Fruit fly (Drosophila melanogaster) whole organism, embryonic: ENCODE results near the gene Ufsp2.

Experiments used
- Atf3 ChIP-seq: fragments of 200-800 bp; sonication (Bioruptor generic); optimal IDR thresholded peaks from 3 replicates; lab custom pipeline; 2016; ENCODE audit warnings: missing biosample characterization, missing genetic modification characterization
- Bgb ChIP-seq: fragments of 200-800 bp; sonication (Bioruptor generic); IDR thresholded peaks from 2 replicates; pipeline ENCODE4 v1.3.6; 2022; ENCODE audit warnings: missing biosample characterization, missing genetic modification characterization; ENCODE audit not compliant: partially characterized antibody
- CG10209 ChIP-seq: fragments of 200-800 bp; sonication (Bioruptor generic); optimal IDR thresholded peaks from 3 replicates; lab custom pipeline; 2017; ENCODE audit warnings: missing biosample characterization, mild to moderate bottlenecking, missing genetic modification characterization, missing genetic modification reagents
- CG11695 ChIP-seq: fragments of 200-800 bp; sonication (Bioruptor generic); IDR thresholded peaks from 3 replicates; pipeline ENCODE4 v1.3.6; 2022; ENCODE audit warnings: missing biosample characterization, missing genetic modification characterization
- CG12155 ChIP-seq: fragments of 200-800 bp; sonication (Bioruptor generic); optimal IDR thresholded peaks from 3 replicates; lab custom pipeline; 2016; ENCODE audit warnings: missing biosample characterization, missing genetic modification characterization
- CG12219 ChIP-seq: fragments of 200-800 bp; sonication (Bioruptor generic); optimal IDR thresholded peaks from 3 replicates; lab custom pipeline; 2018; ENCODE audit warnings: missing biosample characterization, mild to moderate bottlenecking, missing genetic modification characterization
- CG13424 ChIP-seq: fragments of 200-800 bp; sonication (Bioruptor generic); optimal IDR thresholded peaks from 2 replicates; lab custom pipeline; 2019; ENCODE audit warnings: missing biosample characterization, mild to moderate bottlenecking, missing genetic modification characterization, moderate library complexity
- CG15269 ChIP-seq: fragments of 200-800 bp; sonication (Bioruptor generic); optimal IDR thresholded peaks from 2 replicates; lab custom pipeline; 2018; ENCODE audit warnings: missing biosample characterization, mild to moderate bottlenecking, missing genetic modification characterization, moderate library complexity
- CG17328 ChIP-seq: fragments of 200-800 bp; sonication (Bioruptor generic); IDR thresholded peaks from 2 replicates; pipeline ENCODE4 v1.3.6; 2022; ENCODE audit warnings: missing biosample characterization, missing genetic modification characterization
- CG17612 ChIP-seq: fragments of 200-800 bp; sonication (Bioruptor generic); IDR thresholded peaks from 2 replicates; pipeline ENCODE4 v1.3.6; 2022; ENCODE audit warnings: missing biosample characterization, missing genetic modification characterization
- CG1832 ChIP-seq: fragments of 200-800 bp; sonication (Bioruptor generic); optimal IDR thresholded peaks from 2 replicates; lab custom pipeline; 2017; ENCODE audit warnings: missing biosample characterization, mild to moderate bottlenecking, missing genetic modification characterization, inconsistent platforms
- CG18619 ChIP-seq: fragments of 200-800 bp; sonication (Bioruptor generic); optimal IDR thresholded peaks from 3 replicates; lab custom pipeline; 2017; ENCODE audit warnings: missing biosample characterization, mild to moderate bottlenecking, missing genetic modification characterization
- CG31224 ChIP-seq: fragments of 200-800 bp; sonication (Bioruptor generic); IDR thresholded peaks from 2 replicates; pipeline ENCODE4 v1.3.6; 2022; ENCODE audit warnings: missing biosample characterization, missing genetic modification characterization
- CG3407 ChIP-seq: fragments of 200-800 bp; sonication (Bioruptor generic); optimal IDR thresholded peaks from 2 replicates; lab custom pipeline; 2018; ENCODE audit warnings: missing biosample characterization, mild to moderate bottlenecking, missing genetic modification characterization
- CG5953 ChIP-seq: fragments of 200-800 bp; sonication (Bioruptor generic); IDR thresholded peaks from 2 replicates; pipeline ENCODE4 v1.3.6; 2022; ENCODE audit warnings: missing biosample characterization, missing genetic modification characterization
- CG6272 ChIP-seq: fragments of 200-800 bp; sonication (Bioruptor generic); IDR thresholded peaks from 2 replicates; pipeline ENCODE4 v1.3.6; 2022; ENCODE audit warnings: missing biosample characterization, missing genetic modification characterization
- CG6683 ChIP-seq: fragments of 200-800 bp; sonication (Bioruptor generic); optimal IDR thresholded peaks from 2 replicates; lab custom pipeline; 2017; ENCODE audit warnings: missing biosample characterization, mild to moderate bottlenecking, missing genetic modification characterization, missing genetic modification reagents
- CG8089 ChIP-seq: fragments of 200-800 bp; sonication (Bioruptor generic); optimal IDR thresholded peaks from 3 replicates; lab custom pipeline; 2016; ENCODE audit warnings: missing biosample characterization, missing genetic modification characterization
- CG8765 ChIP-seq: fragments of 200-800 bp; sonication (Bioruptor generic); IDR thresholded peaks from 2 replicates; pipeline ENCODE4 v1.3.6; 2022; ENCODE audit warnings: missing biosample characterization, missing genetic modification characterization
- CG8924 ChIP-seq: fragments of 200-800 bp; optimal IDR thresholded peaks from 3 replicates; lab custom pipeline; 2019; ENCODE audit warnings: missing biosample characterization, mild to moderate bottlenecking, missing genetic modification characterization, moderate library complexity
- Chrac-16 ChIP-seq: fragments of 200-800 bp; sonication (Bioruptor generic); optimal IDR thresholded peaks from 3 replicates; lab custom pipeline; 2016; ENCODE audit warnings: missing biosample characterization, missing genetic modification characterization
- Dfd ChIP-seq, 2 experiments: fragments of >200 bp; optimal IDR thresholded peaks; 2 replicates each; lab custom pipeline; 2017; ENCODE audit warnings: missing biosample characterization in 2 of 2, missing genetic modification characterization in 2 of 2
- Doc3 ChIP-seq: fragments of 200-800 bp; sonication (Bioruptor generic); IDR thresholded peaks from 3 replicates; pipeline ENCODE4 v1.3.6; 2022; ENCODE audit warnings: missing biosample characterization, missing genetic modification characterization; ENCODE audit not compliant: partially characterized antibody
- Dref ChIP-seq: fragments of 200-800 bp; sonication (Bioruptor generic); IDR thresholded peaks from 2 replicates; pipeline ENCODE4 v1.3.6; 2022; ENCODE audit warnings: missing biosample characterization, missing genetic modification characterization
- E2f1 ChIP-seq: fragments of 200-800 bp; sonication (Bioruptor generic); IDR thresholded peaks from 2 replicates; pipeline ENCODE4 v1.3.6; 2022; ENCODE audit warnings: missing biosample characterization, missing genetic modification characterization
- Eip74EF ChIP-seq, 2 experiments: fragments of 200-800 bp in 1 of 2; fragments of >200 bp in 1 of 2; sonication (Bioruptor generic) in 1 of 2; optimal IDR thresholded peaks; 2 replicates each; lab custom pipeline; 2017 to 2019; ENCODE audit warnings: missing biosample characterization in 2 of 2, missing genetic modification characterization in 2 of 2, mild to moderate bottlenecking in 1 of 2, moderate library complexity in 1 of 2
- Fer2 ChIP-seq: fragments of 200-800 bp; sonication (Bioruptor generic); optimal IDR thresholded peaks from 2 replicates; lab custom pipeline; 2018; ENCODE audit warnings: missing biosample characterization, mild to moderate bottlenecking, missing genetic modification characterization, moderate library complexity
- Myb ChIP-seq: fragments of 200-800 bp; sonication (Bioruptor generic); optimal IDR thresholded peaks from 2 replicates; lab custom pipeline; 2016; ENCODE audit warnings: missing biosample characterization, missing genetic modification characterization
- Rfx ChIP-seq: fragments of 200-800 bp; sonication (Bioruptor generic); IDR thresholded peaks from 2 replicates; pipeline ENCODE4 v1.3.6; 2022; ENCODE audit warnings: missing biosample characterization, missing genetic modification characterization
- Spps ChIP-seq: fragments of 200-800 bp; sonication (Bioruptor generic); optimal IDR thresholded peaks from 2 replicates; lab custom pipeline; 2018; ENCODE audit warnings: missing biosample characterization, mild to moderate bottlenecking, missing genetic modification characterization
- amos ChIP-seq: fragments of 200-800 bp; sonication (Bioruptor generic); IDR thresholded peaks from 2 replicates; pipeline ENCODE4 v1.3.6; 2022; ENCODE audit warnings: missing biosample characterization, missing genetic modification characterization; ENCODE audit not compliant: partially characterized antibody
- cato ChIP-seq: fragments of 200-800 bp; sonication (Bioruptor generic); optimal IDR thresholded peaks from 2 replicates; lab custom pipeline; 2016; ENCODE audit warnings: missing biosample characterization, missing genetic modification characterization, borderline replicate concordance
- chn ChIP-seq: fragments of 200-800 bp; sonication (Bioruptor generic); optimal IDR thresholded peaks from 2 replicates; lab custom pipeline; 2016; ENCODE audit warnings: missing biosample characterization, missing genetic modification characterization
- dimm ChIP-seq: fragments of 200-800 bp; sonication (Bioruptor generic); IDR thresholded peaks from 2 replicates; pipeline ENCODE4 v1.3.6; 2022; ENCODE audit warnings: missing biosample characterization, missing genetic modification characterization
- dmrt11E ChIP-seq: fragments of 200-800 bp; sonication (Bioruptor generic); optimal IDR thresholded peaks from 3 replicates; lab custom pipeline; 2018; ENCODE audit warnings: missing biosample characterization, mild to moderate bottlenecking, missing genetic modification characterization, moderate library complexity
- dmrt99B ChIP-seq: fragments of 200-800 bp; sonication (Bioruptor generic); optimal IDR thresholded peaks from 2 replicates; lab custom pipeline; 2018; ENCODE audit warnings: missing biosample characterization, mild to moderate bottlenecking, missing genetic modification characterization, moderate library complexity
- gsb ChIP-seq: fragments of 200-800 bp; sonication (Bioruptor generic); IDR thresholded peaks from 2 replicates; pipeline ENCODE4 v1.3.6; 2022; ENCODE audit warnings: missing biosample characterization, missing genetic modification characterization
- gt ChIP-seq: fragments of 200-800 bp; sonication (Bioruptor generic); IDR thresholded peaks from 2 replicates; pipeline ENCODE4 v1.3.6; 2022; ENCODE audit warnings: missing biosample characterization, missing genetic modification characterization
- mam ChIP-seq: fragments of 200-800 bp; sonication (Bioruptor generic); optimal IDR thresholded peaks from 3 replicates; lab custom pipeline; 2016; ENCODE audit warnings: missing biosample characterization, missing genetic modification characterization
- mld ChIP-seq: fragments of 200-800 bp; sonication (Bioruptor generic); IDR thresholded peaks from 3 replicates; pipeline ENCODE4 v1.3.6; 2022; ENCODE audit warnings: missing biosample characterization, missing genetic modification characterization; ENCODE audit not compliant: partially characterized antibody
- oc ChIP-seq: fragments of 200-800 bp; sonication (Bioruptor generic); optimal IDR thresholded peaks from 2 replicates; lab custom pipeline; 2018; ENCODE audit warnings: missing biosample characterization, mild to moderate bottlenecking, missing genetic modification characterization, moderate library complexity
- onecut ChIP-seq: fragments of 200-800 bp; sonication (Bioruptor generic); IDR thresholded peaks from 2 replicates; pipeline ENCODE4 v1.3.6; 2022; ENCODE audit warnings: missing biosample characterization, missing genetic modification characterization
- ranshi ChIP-seq: fragments of 200-800 bp; sonication (Bioruptor generic); IDR thresholded peaks from 2 replicates; pipeline ENCODE4 v1.3.6; 2022; ENCODE audit warnings: missing biosample characterization, missing genetic modification characterization
- schlank ChIP-seq: fragments of 200-800 bp; sonication (Bioruptor generic); optimal IDR thresholded peaks from 2 replicates; lab custom pipeline; 2018; ENCODE audit warnings: missing biosample characterization, mild to moderate bottlenecking, missing genetic modification characterization
- sens ChIP-seq: fragments of 200-800 bp; sonication (Bioruptor generic); peaks from one replicate; lab custom pipeline; 2016; ENCODE audit warnings: missing biosample characterization, missing genetic modification characterization
- sna ChIP-seq: fragments of 200-800 bp; sonication (Bioruptor generic); IDR thresholded peaks from 2 replicates; pipeline ENCODE4 v1.3.6; 2022; ENCODE audit warnings: missing biosample characterization, missing genetic modification characterization; ENCODE audit not compliant: partially characterized antibody
- tup ChIP-seq: fragments of 200-800 bp; sonication (Bioruptor generic); optimal IDR thresholded peaks from 2 replicates; lab custom pipeline; 2016; ENCODE audit warnings: missing biosample characterization, mild to moderate bottlenecking, missing genetic modification characterization, moderate library complexity
- vnd ChIP-seq: fragments of 200-800 bp; sonication (Bioruptor generic); IDR thresholded peaks from 3 replicates; pipeline ENCODE4 v1.3.6; 2022; ENCODE audit warnings: missing biosample characterization, missing genetic modification characterization; ENCODE audit not compliant: partially characterized antibody
- zen ChIP-seq: fragments of 200-800 bp; sonication (Bioruptor generic); optimal IDR thresholded peaks from 3 replicates; lab custom pipeline; 2018; ENCODE audit warnings: missing biosample characterization, mild to moderate bottlenecking, missing genetic modification characterization, moderate library complexity

The Ufsp2 gene

dm6 chr3L:15533402-15534129 lies 42.8 kb upstream of the Ufsp2 start (continued):
- peak; percentile 28 for TF ChIP-seq CG15269 (tag; lab: Kevin White, UChicago)
- peak; percentile 10 for TF ChIP-seq CG8089
- TF ChIP-seq CG11695 (GFP tag; lab: Robert Waterston, UW): no peak
- no peak for TF ChIP-seq CG8765 (GFP tag; lab: Robert Waterston, UW)
- no peak for TF ChIP-seq tup
- TF ChIP-seq CG31224 (GFP tag; lab: Robert Waterston, UW): no peak
- TF ChIP-seq Fer2 (tag; lab: Kevin White, UChicago): no peak
- peak; percentile 43 for TF ChIP-seq Rfx
- no peak for TF ChIP-seq CG6683 (GFP tag; lab: Kevin White, UChicago)
- peak; percentile 1 for TF ChIP-seq CG12155
- peak; percentile 81 for TF ChIP-seq dmrt99B (tag; lab: Kevin White, UChicago)
- TF ChIP-seq Dref (GFP tag; lab: Robert Waterston, UW): no peak
- peak; percentile 84 for TF ChIP-seq sens
- peak; percentile 66 for TF ChIP-seq oc (tag; lab: Kevin White, UChicago)
- no peak for TF ChIP-seq sna (GFP tag; lab: Robert Waterston, UW)
- no peak for TF ChIP-seq CG17612 (GFP tag; lab: Robert Waterston, UW)
- no peak for TF ChIP-seq CG6272 (GFP tag; lab: Robert Waterston, UW)
- TF ChIP-seq CG12219 (GFP tag; lab: Kevin White, UChicago): peak; percentile 19
- no peak for TF ChIP-seq CG5953 (GFP tag; lab: Robert Waterston, UW)
- TF ChIP-seq CG3407 (GFP tag; lab: Kevin White, UChicago): peak; percentile 11
- TF ChIP-seq zen (tag; lab: Kevin White, UChicago): peak; percentile 1
- TF ChIP-seq dmrt11E (tag; lab: Kevin White, UChicago): peak; percentile 19
- TF ChIP-seq schlank (tag; lab: Kevin White, UChicago): no peak
- no peak for TF ChIP-seq cato (GFP tag; lab: Kevin White, UChicago)
- TF ChIP-seq amos (GFP tag; lab: Robert Waterston, UW): no peak
- TF ChIP-seq Bgb (GFP tag; lab: Robert Waterston, UW): no peak
- TF ChIP-seq Chrac-16 (GFP tag; lab: Kevin White, UChicago): peak; percentile 30
- no peak for TF ChIP-seq chn (GFP tag; lab: Kevin White, UChicago)
- no peak for TF ChIP-seq gsb (GFP tag; lab: Robert Waterston, UW)
- TF ChIP-seq Doc3 (GFP tag; lab: Robert Waterston, UW): no peak
- TF ChIP-seq CG10209: peak; percentile 20
- TF ChIP-seq gt: no peak
- TF ChIP-seq onecut (GFP tag; lab: Robert Waterston, UW): no peak
- TF ChIP-seq ranshi: no peak; the same call in 1 of the 2 replicates
- TF ChIP-seq Dfd (GFP tag; optimal IDR thresholded peaks at IDR 0.05; lab: Kevin White, UChicago): no peak
- no peak for TF ChIP-seq CG1832 (GFP tag; lab: Kevin White, UChicago)
- peak in 1 of 2 experiments; percentile 49 for TF ChIP-seq Eip74EF (GFP tag; optimal IDR thresholded peaks at IDR 0.05; lab: Kevin White, UChicago)
- TF ChIP-seq Spps (tag; lab: Kevin White, UChicago): peak; percentile 34
- no peak for TF ChIP-seq Myb
- TF ChIP-seq mld (GFP tag; lab: Robert Waterston, UW): no peak
- TF ChIP-seq CG8924 (tag; lab: Kevin White, UChicago): peak; percentile 43
- TF ChIP-seq E2f1 (GFP tag; lab: Robert Waterston, UW): 0 out of 2 replicates have a peak, but pooled peaks have one; percentile 21
- peak; percentile 20; the same call in 1 of the 2 replicates for TF ChIP-seq CG17328 (GFP tag; lab: Robert Waterston, UW)
- no peak for TF ChIP-seq vnd (GFP tag; lab: Robert Waterston, UW)
- TF ChIP-seq Atf3 (GFP tag; lab: Kevin White, UChicago): no peak
- TF ChIP-seq CG13424 (tag; lab: Kevin White, UChicago): peak; percentile 49
- TF ChIP-seq CG18619 (GFP tag; lab: Kevin White, UChicago): no peak
- TF ChIP-seq dimm (GFP tag; lab: Robert Waterston, UW): no peak
- peak; percentile 52 for TF ChIP-seq mam (GFP tag; lab: Kevin White, UChicago)
